Worm (Caenorhabditis elegans): Measurements from ENCODE around the gene D1054.8.

The D1054.8 gene

ce11 chrV:10814333-10814732 lies 30.2 kb downstream of the D1054.8 start:
- TF ChIP-seq unc-62 (GFP tag; optimal IDR thresholded peaks at IDR 0.05): no peak

ce11 chrV:10816831-10817230 lies 32.7 kb downstream of the D1054.8 start:
- no peak for TF ChIP-seq unc-62 (GFP tag; optimal IDR thresholded peaks at IDR 0.05)

ce11 chrV:10818498-10818897 lies 34.4 kb downstream of the D1054.8 start:
- no peak for TF ChIP-seq unc-62 (GFP tag; optimal IDR thresholded peaks at IDR 0.05)

ce11 chrV:10824711-10825110 lies 40.6 kb downstream of the D1054.8 start, which contains the start of gene nrx-1:
nrx-1 (plus strand) TSS chrV:10825011.
- TF ChIP-seq unc-62 (GFP tag; optimal IDR thresholded peaks at IDR 0.05): no peak

ce11 chrV:10832862-10833261 lies 48.8 kb downstream of the D1054.8 start:
- TF ChIP-seq unc-62 (GFP tag; optimal IDR thresholded peaks at IDR 0.05): no peak

- no peak for TF ChIP-seq unc-62 (GFP tag; optimal IDR thresholded peaks at IDR 0.05)
Measured at ce11 chrV:10834682-10835219, 50.6 kb downstream of the D1054.8 start.
